ENCODE assay signal across 5 fruit fly cellular contexts in genomic region chrX:10857376-10857775, dm6.
TF ChIP-seq lines count a peak whose summit lies in the region.

Gene sofe (minus strand): TSS chrX:10857413.
Gene CG2186 (plus strand): TSS chrX:10857655.

- peak; percentile 2 for TF ChIP-seq CTCF in whole organism, embryonic (GFP tag; optimal IDR thresholded peaks at IDR 0.05; lab: Kevin White, UChicago)

TF ChIP-seq in whole organism, adult, 20 proteins besides CTCF, POLR2A, EP300 and RAD21 (continues in another document):
- TF ChIP-seq kay (GFP tag; lab: Kevin White, UChicago; ENCODE audit: borderline replicate concordance) (no peak), CG11617 (GFP tag; optimal IDR thresholded peaks at IDR 0.05; lab: Kevin White, UChicago) (peak; percentile 5), CG12768 (GFP tag; optimal IDR thresholded peaks at IDR 0.05; lab: Kevin White, UChicago) (no peak), Hr96 (GFP tag; optimal IDR thresholded peaks at IDR 0.05; lab: Kevin White, UChicago) (no peak), CG7045 (GFP tag; optimal IDR thresholded peaks at IDR 0.05; lab: Kevin White, UChicago) (no peak), Clk (GFP tag; optimal IDR thresholded peaks at IDR 0.05; lab: Kevin White, UChicago) (no peak), Crg-1 (GFP tag; optimal IDR thresholded peaks at IDR 0.05; lab: Kevin White, UChicago) (peak; percentile 60), bab1 (GFP tag; optimal IDR thresholded peaks at IDR 0.05; lab: Kevin White, UChicago) (peak; percentile 73), cnc (optimal IDR thresholded peaks at IDR 0.05; lab: Kevin White, UChicago) (no peak), cic (GFP tag; optimal IDR thresholded peaks at IDR 0.05; lab: Kevin White, UChicago) (no peak), CG14711 (tag; optimal IDR thresholded peaks at IDR 0.05; lab: Kevin White, UChicago) (peak; percentile 61), CG1620 (GFP tag; optimal IDR thresholded peaks at IDR 0.05; lab: Kevin White, UChicago) (peak; percentile 84), CG7101 (tag; optimal IDR thresholded peaks at IDR 0.05; lab: Kevin White, UChicago) (peak; percentile 77), ovo (GFP tag; optimal IDR thresholded peaks at IDR 0.05; lab: Kevin White, UChicago) (peak; percentile 92), pad (GFP tag; optimal IDR thresholded peaks at IDR 0.05; lab: Kevin White, UChicago) (peak; percentile 43), toe (GFP tag; optimal IDR thresholded peaks at IDR 0.05; lab: Kevin White, UChicago) (peak; percentile 75), Mnt (GFP tag; optimal IDR thresholded peaks at IDR 0.05; lab: Kevin White, UChicago) (peak; percentile 63), tj (GFP tag; optimal IDR thresholded peaks at IDR 0.05; lab: Kevin White, UChicago) (peak; percentile 35)

TF ChIP-seq in whole organism, embryonic, 481 proteins besides CTCF, POLR2A, EP300 and RAD21 (continues in another document):
- TF ChIP-seq CG18619 (GFP tag; optimal IDR thresholded peaks at IDR 0.05; lab: Kevin White, UChicago) (no peak), CG4854 (GFP tag; optimal IDR thresholded peaks at IDR 0.05; lab: Kevin White, UChicago) (peak; percentile 15), aop (GFP tag; IDR thresholded peaks at IDR 0.05; lab: Robert Waterston, UW) (no peak), jumu (GFP tag; optimal IDR thresholded peaks at IDR 0.05; lab: Kevin White, UChicago) (peak; percentile 64), Dfd (GFP tag; optimal IDR thresholded peaks at IDR 0.05; lab: Kevin White, UChicago) (no peak), ranshi (GFP tag; IDR thresholded peaks at IDR 0.05; lab: Robert Waterston, UW) (0 out of 2 replicates have a peak, but pooled peaks have one; percentile 10), Ets97D (GFP tag; optimal IDR thresholded peaks at IDR 0.05; lab: Kevin White, UChicago) (peak; percentile 79), NK7.1 (GFP tag; optimal IDR thresholded peaks at IDR 0.05; lab: Kevin White, UChicago) (peak; percentile 14), eyg (GFP tag; optimal IDR thresholded peaks at IDR 0.05; lab: Kevin White, UChicago) (no peak), CG1233 (GFP tag; optimal IDR thresholded peaks at IDR 0.05; lab: Kevin White, UChicago) (no peak), CG42726 (GFP tag; IDR thresholded peaks at IDR 0.05; lab: Robert Waterston, UW; ENCODE audit: partially characterized antibody) (peak; percentile 56; the same call in 1 of the 2 replicates), dan (GFP tag; IDR thresholded peaks at IDR 0.05; lab: Robert Waterston, UW) (no peak), nau (GFP tag; optimal IDR thresholded peaks at IDR 0.05; lab: Kevin White, UChicago) (no peak), BEAF-32 (GFP tag; optimal IDR thresholded peaks at IDR 0.05; lab: Kevin White, UChicago) (peak; percentile 91), ac (GFP tag; optimal IDR thresholded peaks at IDR 0.05; lab: Kevin White, UChicago) (no peak), insv (GFP tag; optimal IDR thresholded peaks at IDR 0.05; lab: Kevin White, UChicago) (peak in 1 of 2 experiments; percentile 93), sisA (GFP tag; IDR thresholded peaks at IDR 0.05; lab: Robert Waterston, UW) (peak; percentile 54), CG9817 (tag; optimal IDR thresholded peaks at IDR 0.05; lab: Kevin White, UChicago) (peak; percentile 45)

TF ChIP-seq in whole organism, prepupa, 60 proteins besides CTCF, POLR2A, EP300 and RAD21 (continues in another document):
- TF ChIP-seq Gug (GFP tag; IDR thresholded peaks at IDR 0.05; lab: Robert Waterston, UW) = peak; percentile 34; the same call in 1 of the 2 replicates
- TF ChIP-seq Blimp-1 (GFP tag; optimal IDR thresholded peaks at IDR 0.05; lab: Kevin White, UChicago) = no peak
- peak; percentile 53 for TF ChIP-seq CG31627 (GFP tag; optimal IDR thresholded peaks at IDR 0.05; lab: Kevin White, UChicago)
- TF ChIP-seq Eip78C (GFP tag; lab: Kevin White, UChicago) = peak; percentile 69
- no peak for TF ChIP-seq Lpt (GFP tag; optimal IDR thresholded peaks at IDR 0.05; lab: Kevin White, UChicago)
- TF ChIP-seq CG6808 (GFP tag; optimal IDR thresholded peaks at IDR 0.05; lab: Kevin White, UChicago) = no peak
- TF ChIP-seq svp (GFP tag; lab: Kevin White, UChicago) = no peak
- no peak for TF ChIP-seq Met (GFP tag; optimal IDR thresholded peaks at IDR 0.05; lab: Kevin White, UChicago)
- no peak for TF ChIP-seq CG32006 (GFP tag; optimal IDR thresholded peaks at IDR 0.05; lab: Kevin White, UChicago)
- peak; percentile 56 for TF ChIP-seq lz (GFP tag; optimal IDR thresholded peaks at IDR 0.05; lab: Kevin White, UChicago)
- TF ChIP-seq esn (GFP tag; optimal IDR thresholded peaks at IDR 0.05; lab: Kevin White, UChicago) = peak; percentile 43
- TF ChIP-seq Ets21C (GFP tag; optimal IDR thresholded peaks at IDR 0.05; lab: Kevin White, UChicago) = peak; percentile 40
- TF ChIP-seq Hr39 (GFP tag; optimal IDR thresholded peaks at IDR 0.05; lab: Kevin White, UChicago) = peak; percentile 47
- TF ChIP-seq eg (GFP tag; IDR thresholded peaks at IDR 0.05; lab: Robert Waterston, UW) = peak; percentile 37; the same call in 1 of the 3 replicates
- TF ChIP-seq CG9139 (GFP tag; optimal IDR thresholded peaks at IDR 0.05; lab: Kevin White, UChicago) = no peak
- TF ChIP-seq pdm3 (GFP tag; optimal IDR thresholded peaks at IDR 0.05; lab: Kevin White, UChicago) = no peak
- TF ChIP-seq Ets96B (tag; optimal IDR thresholded peaks at IDR 0.05; lab: Kevin White, UChicago) = peak; percentile 15
- TF ChIP-seq CG34406 (GFP tag; optimal IDR thresholded peaks at IDR 0.05; lab: Kevin White, UChicago) = no peak
- TF ChIP-seq CG1621 (tag; optimal IDR thresholded peaks at IDR 0.05; lab: Kevin White, UChicago) = no peak
- 0 out of 3 replicates have a peak, but pooled peaks have one; percentile 15 for TF ChIP-seq CG6163 (GFP tag; IDR thresholded peaks at IDR 0.05; lab: Robert Waterston, UW)

TF ChIP-seq in whole organism, pupa, 21 proteins besides CTCF, POLR2A, EP300 and RAD21:
- TF ChIP-seq CG9948 (tag; optimal IDR thresholded peaks at IDR 0.05; lab: Kevin White, UChicago) (peak; percentile 7), CG8301 (tag; optimal IDR thresholded peaks at IDR 0.05; lab: Kevin White, UChicago) (no peak), CG17806 (tag; optimal IDR thresholded peaks at IDR 0.05; lab: Kevin White, UChicago) (no peak)

TF ChIP-seq in whole organism, wandering third instar larva, 38 proteins besides CTCF, POLR2A, EP300 and RAD21:
- TF ChIP-seq fru (GFP tag; optimal IDR thresholded peaks at IDR 0.05; lab: Kevin White, UChicago) (peak; percentile 55), OdsH (GFP tag; optimal IDR thresholded peaks at IDR 0.05; lab: Kevin White, UChicago) (peak; percentile 7), psq (GFP tag; optimal IDR thresholded peaks at IDR 0.05; lab: Kevin White, UChicago) (peak; percentile 39), foxo (GFP tag; optimal IDR thresholded peaks at IDR 0.05; lab: Kevin White, UChicago) (peak in 1 of 2 experiments; percentile 72), woc (GFP tag; optimal IDR thresholded peaks at IDR 0.05; lab: Kevin White, UChicago) (peak; percentile 42), Sp1 (GFP tag; optimal IDR thresholded peaks at IDR 0.05; lab: Kevin White, UChicago) (peak; percentile 41), Jra (GFP tag; optimal IDR thresholded peaks at IDR 0.05; lab: Kevin White, UChicago) (no peak), sage (GFP tag; optimal IDR thresholded peaks at IDR 0.05; lab: Kevin White, UChicago) (no peak), ey (GFP tag; optimal IDR thresholded peaks at IDR 0.05; lab: Kevin White, UChicago) (peak; percentile 63), sv (GFP tag; optimal IDR thresholded peaks at IDR 0.05; lab: Kevin White, UChicago) (peak; percentile 42), CG9705 (GFP tag; optimal IDR thresholded peaks at IDR 0.05; lab: Kevin White, UChicago) (peak; percentile 57), Hr78 (GFP tag; optimal IDR thresholded peaks at IDR 0.05; lab: Kevin White, UChicago) (no peak), rgr (GFP tag; optimal IDR thresholded peaks at IDR 0.05; lab: Kevin White, UChicago) (peak; percentile 69), pan (optimal IDR thresholded peaks at IDR 0.05; lab: Kevin White, UChicago) (no peak), Abd-B (GFP tag; optimal IDR thresholded peaks at IDR 0.05; lab: Kevin White, UChicago) (no peak), Rel (GFP tag; optimal IDR thresholded peaks at IDR 0.05; lab: Kevin White, UChicago) (no peak), Rel (tag; optimal IDR thresholded peaks at IDR 0.05; lab: Kevin White, UChicago) (peak; percentile 73), Myc (optimal IDR thresholded peaks at IDR 0.05; lab: Kevin White, UChicago) (peak; percentile 16), br (GFP tag; optimal IDR thresholded peaks at IDR 0.05; lab: Kevin White, UChicago) (peak; percentile 25), usp (GFP tag; optimal IDR thresholded peaks at IDR 0.05; lab: Kevin White, UChicago) (no peak), Hr83 (GFP tag; optimal IDR thresholded peaks at IDR 0.05; lab: Kevin White, UChicago; ENCODE audit: poor library complexity, severe bottlenecking) (peak; percentile 30), GATAd (GFP tag; optimal IDR thresholded peaks at IDR 0.05; lab: Kevin White, UChicago) (peak; percentile 9), HLH106 (tag; optimal IDR thresholded peaks at IDR 0.05; lab: Kevin White, UChicago) (peak; percentile 58), h (GFP tag; optimal IDR thresholded peaks at IDR 0.05; lab: Kevin White, UChicago) (peak; percentile 62)
